Fruit fly (Drosophila melanogaster): ENCODE data around the gene Alms1b.

- TF ChIP-seq toe (GFP tag; optimal IDR thresholded peaks at IDR 0.05) (no peak), CG12768 (GFP tag; optimal IDR thresholded peaks at IDR 0.05) (no peak)
Observed at dm6 chrX:4599897-4600469, 30.8 kb downstream of the Alms1b start.

Data from whole organism, adult.